Worm (Caenorhabditis elegans) whole organism, L1 larva: ENCODE data around the gene W09G10.9.

ENCODE experiments used
- C04F5.9 ChIP-seq: sonication (generic microtip); optimal IDR thresholded peaks from 2 replicates; lab custom pipeline; 2016; ENCODE audit warnings: missing genetic modification characterization, missing compliant biosample characterization
- aly-2 ChIP-seq: fragments of 150-350 bp; optimal IDR thresholded peaks from 2 replicates; lab custom pipeline; 2014; ENCODE audit warnings: missing biosample characterization, missing genetic modification characterization
- ceh-8 ChIP-seq: fragments of 200-800 bp; sonication (Bioruptor generic); optimal IDR thresholded peaks from 2 replicates; lab custom pipeline; 2018; ENCODE audit warnings: mild to moderate bottlenecking, missing genetic modification characterization, moderate library complexity, missing compliant biosample characterization
- ceh-82 ChIP-seq, 3 experiments: fragments of 150-350 bp in 1 of 3; sonication (generic microtip) in 2 of 3; optimal IDR thresholded peaks; 2 replicates each; lab custom pipeline; 2014 to 2017; ENCODE audit warnings: missing biosample characterization in 3 of 3, missing genetic modification characterization in 3 of 3
- ceh-88 ChIP-seq: fragments of 200-800 bp; sonication (Bioruptor generic); IDR thresholded peaks from 2 replicates; pipeline ENCODE4 v1.3.6; 2022; ENCODE audit warnings: missing genetic modification characterization, missing compliant biosample characterization
- dpl-1 ChIP-seq, 3 experiments: fragments of 150-350 bp in 2 of 3; sonication (generic microtip) in 1 of 3; optimal IDR thresholded peaks; 2 replicates each; lab custom pipeline; 2014 to 2017; ENCODE audit warnings: missing biosample characterization in 3 of 3, missing genetic modification characterization in 3 of 3, missing genetic modification reagents in 3 of 3
- efl-1 ChIP-seq, 4 experiments: fragments of 150-350 bp; optimal IDR thresholded peaks in 3 of 4; peaks in 1 of 4; 1 replicate in 1 of 4; 2 replicates in 3 of 4; lab custom pipeline; 2014; ENCODE audit warnings: missing biosample characterization in 2 of 4, missing genetic modification characterization in 2 of 4, missing genetic modification reagents in 2 of 4
- efl-3 ChIP-seq: fragments of 200-800 bp; sonication (Bioruptor generic); optimal IDR thresholded peaks from 2 replicates; lab custom pipeline; 2018; ENCODE audit warnings: mild to moderate bottlenecking, missing genetic modification characterization, missing compliant biosample characterization
- egl-13 ChIP-seq: sonication (generic microtip); optimal IDR thresholded peaks from 2 replicates; lab custom pipeline; 2016; ENCODE audit warnings: missing genotype, missing genetic modification reagents, missing genetic modification characterization, missing compliant biosample characterization
- elt-2 ChIP-seq: sonication (generic microtip); optimal IDR thresholded peaks from 2 replicates; lab custom pipeline; 2016; ENCODE audit warnings: missing genetic modification characterization, mild to moderate bottlenecking, inconsistent platforms, missing compliant biosample characterization, missing genetic modification reagents
- fkh-10 ChIP-seq: sonication (generic microtip); optimal IDR thresholded peaks from 2 replicates; lab custom pipeline; 2017; ENCODE audit warnings: missing biosample characterization, missing genetic modification reagents, missing genetic modification characterization
- fkh-8 ChIP-seq: sonication (generic microtip); optimal IDR thresholded peaks from 2 replicates; lab custom pipeline; 2016; ENCODE audit warnings: mild to moderate bottlenecking, missing genetic modification characterization, missing compliant biosample characterization
- lin-13 ChIP-seq: fragments of 150-350 bp; optimal IDR thresholded peaks from 2 replicates; lab custom pipeline; 2014; ENCODE audit warnings: missing biosample characterization, missing genetic modification reagents, missing genetic modification characterization
- lin-14 ChIP-seq: fragments of 200-800 bp; sonication (Bioruptor generic); optimal IDR thresholded peaks from 2 replicates; lab custom pipeline; 2018; ENCODE audit warnings: mild to moderate bottlenecking, missing genetic modification characterization, moderate library complexity, missing compliant biosample characterization
- lin-35 ChIP-seq, 2 experiments: fragments of 150-350 bp; optimal IDR thresholded peaks; 2 replicates each; lab custom pipeline; 2014; ENCODE audit warnings: missing biosample characterization in 2 of 2, missing genetic modification characterization in 2 of 2, missing genetic modification reagents in 2 of 2
- lin-39 ChIP-seq: fragments of 150-350 bp; optimal IDR thresholded peaks from 2 replicates; lab custom pipeline; 2014; ENCODE audit warnings: missing biosample characterization, missing genetic modification reagents, missing genetic modification characterization
- mab-9 ChIP-seq: fragments of 200-800 bp; sonication (Bioruptor generic); IDR thresholded peaks from 2 replicates; pipeline ENCODE4 v1.3.6; 2022; ENCODE audit warnings: missing genetic modification reagents, missing genetic modification characterization, missing compliant biosample characterization
- mdl-1 ChIP-seq, 2 experiments: fragments of 150-350 bp; optimal IDR thresholded peaks; 2 replicates each; lab custom pipeline; 2014 to 2017; ENCODE audit warnings: missing biosample characterization in 2 of 2, missing genetic modification characterization in 2 of 2, inconsistent platforms in 1 of 2
- mef-2 ChIP-seq: fragments of 150-350 bp; optimal IDR thresholded peaks from 2 replicates; lab custom pipeline; 2014; ENCODE audit warnings: missing biosample characterization, missing genetic modification characterization
- nhr-19 ChIP-seq: fragments of 200-800 bp; sonication (Bioruptor generic); conservative IDR thresholded peaks from 2 replicates; pipeline ENCODE4 v1.3.6; 2022; ENCODE audit warnings: missing genetic modification characterization, missing compliant biosample characterization
- nhr-20 ChIP-seq: sonication (generic microtip); optimal IDR thresholded peaks from 2 replicates; lab custom pipeline; 2016; ENCODE audit warnings: mild to moderate bottlenecking, missing genetic modification characterization, missing compliant biosample characterization
- nhr-47 ChIP-seq: sonication (generic microtip); optimal IDR thresholded peaks from 2 replicates; lab custom pipeline; 2016; ENCODE audit warnings: mild to moderate bottlenecking, missing genetic modification characterization, moderate library complexity, missing compliant biosample characterization
- nhr-76 ChIP-seq: sonication (generic microtip); optimal IDR thresholded peaks from 2 replicates; lab custom pipeline; 2017; ENCODE audit warnings: missing biosample characterization, missing genetic modification characterization
- nhr-77 ChIP-seq: fragments of 150-350 bp; optimal IDR thresholded peaks from 2 replicates; lab custom pipeline; 2014; ENCODE audit warnings: missing biosample characterization, missing genetic modification characterization
- nhr-85 ChIP-seq: sonication (generic microtip); peaks from one replicate; lab custom pipeline; 2016; ENCODE audit warnings: missing genetic modification characterization, inconsistent platforms, missing compliant biosample characterization
- nhr-90 ChIP-seq: sonication (generic microtip); optimal IDR thresholded peaks from 2 replicates; lab custom pipeline; 2016; ENCODE audit warnings: mild to moderate bottlenecking, missing genetic modification characterization, missing compliant biosample characterization; ENCODE audit not compliant: poor library complexity
- rnt-1 ChIP-seq: sonication (generic microtip); optimal IDR thresholded peaks from 2 replicates; lab custom pipeline; 2016; ENCODE audit warnings: mild to moderate bottlenecking, missing genetic modification characterization, moderate library complexity, missing compliant biosample characterization
- snpc-4 ChIP-seq: fragments of 150-350 bp; optimal IDR thresholded peaks from 2 replicates; lab custom pipeline; 2014; ENCODE audit warnings: missing biosample characterization, missing genetic modification characterization
- sptf-1 ChIP-seq: fragments of 150-350 bp; optimal IDR thresholded peaks from 2 replicates; lab custom pipeline; 2014; ENCODE audit warnings: missing biosample characterization, missing genetic modification characterization
- swsn-7 ChIP-seq: sonication (generic microtip); optimal IDR thresholded peaks from 2 replicates; lab custom pipeline; 2016; ENCODE audit warnings: missing genetic modification characterization, missing compliant biosample characterization
- tlp-1 ChIP-seq: fragments of 150-350 bp; optimal IDR thresholded peaks from 2 replicates; lab custom pipeline; 2014; ENCODE audit warnings: missing biosample characterization, missing genetic modification characterization
- unc-130 ChIP-seq: fragments of 150-350 bp; optimal IDR thresholded peaks from 2 replicates; lab custom pipeline; 2017; ENCODE audit warnings: missing biosample characterization, missing genetic modification characterization, inconsistent platforms
- unc-86 ChIP-seq: sonication (generic microtip); optimal IDR thresholded peaks from 2 replicates; lab custom pipeline; 2016; ENCODE audit warnings: missing genetic modification characterization, missing compliant biosample characterization
- zip-4 ChIP-seq: fragments of 200-800 bp; sonication (Bioruptor generic); optimal IDR thresholded peaks from 2 replicates; lab custom pipeline; 2018; ENCODE audit warnings: mild to moderate bottlenecking, missing genetic modification characterization, moderate library complexity, missing compliant biosample characterization
- ztf-4 ChIP-seq: fragments of 150-350 bp; optimal IDR thresholded peaks from 2 replicates; lab custom pipeline; 2014; ENCODE audit warnings: missing biosample characterization, missing genetic modification characterization

The W09G10.9 gene

ce11 chrII:3562419-3562818 lies 40.8 kb downstream of the W09G10.9 start, which contains the start of gene W10G11.3:
Gene W10G11.3 (minus strand): TSS chrII:3562519.
- no peak for TF ChIP-seq egl-13 (tag; lab: Kevin White, UChicago)
- no peak for TF ChIP-seq efl-3 (GFP tag; lab: Kevin White, UChicago)
- TF ChIP-seq zip-4 (GFP tag; lab: Kevin White, UChicago): no peak
- no peak for TF ChIP-seq ceh-88 (GFP tag; lab: Robert Waterston, UW)
- no peak for TF ChIP-seq sptf-1 (tag; lab: Kevin White, UChicago)
- TF ChIP-seq ceh-8: no peak
- TF ChIP-seq lin-13 (GFP tag; lab: Kevin White, UChicago): no peak
- TF ChIP-seq tlp-1 (tag; lab: Kevin White, UChicago): no peak
- no peak for TF ChIP-seq nhr-19 (GFP tag; lab: Robert Waterston, UW)
- TF ChIP-seq ztf-4 (tag; lab: Kevin White, UChicago): no peak
- no peak for TF ChIP-seq nhr-76 (tag; lab: Kevin White, UChicago)
- TF ChIP-seq lin-35 (GFP tag; optimal IDR thresholded peaks at IDR 0.05; lab: Kevin White, UChicago): no peak
- no peak for TF ChIP-seq elt-2 (tag; lab: Kevin White, UChicago)
- no peak for TF ChIP-seq mef-2 (tag; lab: Kevin White, UChicago)
- no peak for TF ChIP-seq C04F5.9 (tag; lab: Kevin White, UChicago)
- TF ChIP-seq unc-130 (tag; lab: Kevin White, UChicago): no peak
- TF ChIP-seq nhr-77 (tag; lab: Kevin White, UChicago): no peak
- no peak for TF ChIP-seq nhr-47 (tag; lab: Kevin White, UChicago)
- TF ChIP-seq snpc-4 (tag; lab: Kevin White, UChicago): no peak
- TF ChIP-seq, all 84 proteins: peak for 0

- no peak for TF ChIP-seq unc-86 (tag; lab: Kevin White, UChicago)
- no peak for TF ChIP-seq tlp-1 (tag; lab: Kevin White, UChicago)
- no peak for TF ChIP-seq ztf-4 (tag; lab: Kevin White, UChicago)
- no peak for TF ChIP-seq aly-2
- no peak for TF ChIP-seq mef-2 (tag; lab: Kevin White, UChicago)
- no peak for TF ChIP-seq mdl-1 (tag; optimal IDR thresholded peaks at IDR 0.05; lab: Kevin White, UChicago)
- TF ChIP-seq fkh-10 (GFP tag; lab: Kevin White, UChicago): no peak
- TF ChIP-seq lin-35 (GFP tag; optimal IDR thresholded peaks at IDR 0.05; lab: Kevin White, UChicago): no peak
- TF ChIP-seq mab-9 (GFP tag; lab: Robert Waterston, UW): no peak
- TF ChIP-seq lin-39 (tag; lab: Kevin White, UChicago): no peak
- TF ChIP-seq lin-14 (GFP tag; lab: Kevin White, UChicago): no peak
Measured at ce11 chrII:3567066-3567465, 45.5 kb downstream of the W09G10.9 start.

- peak; percentile 58 for TF ChIP-seq nhr-90 (tag; lab: Kevin White, UChicago)
- peak in 1 of 2 experiments; percentile 24 for TF ChIP-seq lin-35 (GFP tag; optimal IDR thresholded peaks at IDR 0.05; lab: Kevin White, UChicago)
- peak; percentile 50 for TF ChIP-seq rnt-1
- peak; percentile 37 for TF ChIP-seq nhr-19 (GFP tag; lab: Robert Waterston, UW)
- peak; percentile 14 to 29 for TF ChIP-seq efl-1 (optimal IDR thresholded peaks at IDR 0.05; lab: Kevin White, UChicago)
- peak in 1 of 2 experiments; percentile 91 for TF ChIP-seq efl-1 (GFP tag; optimal IDR thresholded peaks at IDR 0.05 in 1 of 2; lab: Kevin White, UChicago)
- TF ChIP-seq dpl-1 (GFP tag; optimal IDR thresholded peaks at IDR 0.05; lab: Kevin White, UChicago): peak in 1 of 3 experiments; percentile 12
- TF ChIP-seq swsn-7 (tag; lab: Kevin White, UChicago): peak; percentile 11
- TF ChIP-seq nhr-85 (tag; lab: Kevin White, UChicago): peak; percentile 70
- peak; percentile 17 for TF ChIP-seq fkh-8 (tag; lab: Kevin White, UChicago)
- TF ChIP-seq nhr-20 (tag; lab: Kevin White, UChicago): peak; percentile 45
- peak in 1 of 3 experiments; percentile 21 for TF ChIP-seq ceh-82 (tag; optimal IDR thresholded peaks at IDR 0.05; lab: Kevin White, UChicago)
- peak; percentile 34 for TF ChIP-seq elt-2 (tag; lab: Kevin White, UChicago)
- TF ChIP-seq, all 84 proteins: peak for 12; not testable (repeated sequence) for 72
Measured at ce11 chrII:3567576-3567975, 46.0 kb downstream of the W09G10.9 start.
